Fruit fly (Drosophila melanogaster) whole organism, pupa: Measurements from ENCODE around the gene Fmr1.

Source experiments
- CG10348 ChIP-seq: fragments of 200-800 bp; sonication (Bioruptor generic); IDR thresholded peaks from 2 replicates; pipeline ENCODE4 v1.3.6; 2022; ENCODE audit warnings: missing biosample characterization, missing genetic modification characterization
- CG12605 ChIP-seq: fragments of 200-800 bp; sonication (Bioruptor generic); IDR thresholded peaks from 2 replicates; pipeline ENCODE4 v1.3.6; 2022; ENCODE audit warnings: missing biosample characterization, missing genetic modification characterization
- CG13204 ChIP-seq: fragments of 200-800 bp; sonication (Bioruptor generic); optimal IDR thresholded peaks from 2 replicates; lab custom pipeline; 2018; ENCODE audit warnings: missing biosample characterization, mild to moderate bottlenecking, missing genetic modification characterization, moderate library complexity
- CG14655 ChIP-seq: fragments of 200-800 bp; sonication (Bioruptor generic); optimal IDR thresholded peaks from 3 replicates; lab custom pipeline; 2017; ENCODE audit warnings: mild to moderate bottlenecking, missing biosample characterization, missing genetic modification reagents, missing genetic modification characterization
- CG15710 ChIP-seq: fragments of 200-800 bp; sonication (Bioruptor generic); optimal IDR thresholded peaks from 2 replicates; lab custom pipeline; 2018; ENCODE audit warnings: missing biosample characterization, mild to moderate bottlenecking, missing genetic modification characterization, moderate library complexity
- CG17806 ChIP-seq: fragments of 200-800 bp; sonication (Bioruptor generic); optimal IDR thresholded peaks from 2 replicates; lab custom pipeline; 2018; ENCODE audit warnings: missing biosample characterization, mild to moderate bottlenecking, missing genetic modification characterization, moderate library complexity
- CG32121 ChIP-seq: fragments of 200-800 bp; sonication (Bioruptor generic); IDR thresholded peaks from 2 replicates; pipeline ENCODE4 v1.3.6; 2022; ENCODE audit warnings: missing biosample characterization, missing genetic modification characterization
- CG34367 ChIP-seq: fragments of 200-800 bp; sonication (Bioruptor generic); optimal IDR thresholded peaks from 2 replicates; lab custom pipeline; 2018; ENCODE audit warnings: missing biosample characterization, mild to moderate bottlenecking, missing genetic modification characterization
- CG4496 ChIP-seq: fragments of 200-800 bp; sonication (Bioruptor generic); IDR thresholded peaks from 3 replicates; pipeline ENCODE4 v1.3.6; 2022; ENCODE audit warnings: missing biosample characterization, missing genetic modification characterization
- CG8159 ChIP-seq: fragments of 200-800 bp; sonication (Bioruptor generic); optimal IDR thresholded peaks from 3 replicates; lab custom pipeline; 2018; ENCODE audit warnings: missing biosample characterization, mild to moderate bottlenecking, missing genetic modification characterization, moderate library complexity
- CG8301 ChIP-seq: fragments of 200-800 bp; sonication (Bioruptor generic); optimal IDR thresholded peaks from 2 replicates; lab custom pipeline; 2018; ENCODE audit warnings: missing biosample characterization, mild to moderate bottlenecking, missing genetic modification characterization
- CG9948 ChIP-seq: fragments of 200-800 bp; sonication (Bioruptor generic); optimal IDR thresholded peaks from 2 replicates; lab custom pipeline; 2018; ENCODE audit warnings: missing biosample characterization, mild to moderate bottlenecking, missing genetic modification characterization, moderate library complexity
- D1 ChIP-seq: fragments of 200-800 bp; sonication (Bioruptor generic); optimal IDR thresholded peaks from 2 replicates; lab custom pipeline; 2018; ENCODE audit warnings: missing biosample characterization, mild to moderate bottlenecking, missing genetic modification characterization, moderate library complexity
- EcR ChIP-seq: fragments of 200-800 bp; sonication (Bioruptor generic); optimal IDR thresholded peaks from 3 replicates; lab custom pipeline; 2019; ENCODE audit warnings: missing biosample characterization, missing genetic modification characterization, mild to moderate bottlenecking, moderate library complexity, missing genetic modification reagents
- Ets98B ChIP-seq: fragments of 200-800 bp; sonication (Bioruptor generic); IDR thresholded peaks from 2 replicates; pipeline ENCODE4 v1.3.6; 2022; ENCODE audit warnings: missing biosample characterization, missing genetic modification characterization
- Pif1A ChIP-seq: fragments of 200-800 bp; sonication (Bioruptor generic); optimal IDR thresholded peaks from 3 replicates; lab custom pipeline; 2016; ENCODE audit warnings: missing biosample characterization, missing genetic modification characterization
- Pif1B ChIP-seq: fragments of 200-800 bp; sonication (Bioruptor generic); optimal IDR thresholded peaks from 3 replicates; lab custom pipeline; 2016; ENCODE audit warnings: missing biosample characterization, missing genetic modification characterization
- Snoo ChIP-seq: fragments of 200-800 bp; sonication (Bioruptor generic); optimal IDR thresholded peaks from 3 replicates; lab custom pipeline; 2017; ENCODE audit warnings: missing biosample characterization, mild to moderate bottlenecking, missing genetic modification characterization, inconsistent platforms
- fd96Ca ChIP-seq: fragments of 200-800 bp; sonication (Bioruptor generic); IDR thresholded peaks from 3 replicates; pipeline ENCODE4 v1.3.6; 2022; ENCODE audit warnings: missing biosample characterization, missing genetic modification characterization
- gl ChIP-seq: fragments of 200-800 bp; sonication (Bioruptor generic); optimal IDR thresholded peaks from 2 replicates; lab custom pipeline; 2018; ENCODE audit warnings: missing biosample characterization, mild to moderate bottlenecking, missing genetic modification characterization
- rn ChIP-seq: fragments of 200-800 bp; sonication (Bioruptor generic); IDR thresholded peaks from 2 replicates; pipeline ENCODE4 v1.3.6; 2022; ENCODE audit warnings: missing biosample characterization, missing genetic modification characterization

Gene Fmr1

DNA sequence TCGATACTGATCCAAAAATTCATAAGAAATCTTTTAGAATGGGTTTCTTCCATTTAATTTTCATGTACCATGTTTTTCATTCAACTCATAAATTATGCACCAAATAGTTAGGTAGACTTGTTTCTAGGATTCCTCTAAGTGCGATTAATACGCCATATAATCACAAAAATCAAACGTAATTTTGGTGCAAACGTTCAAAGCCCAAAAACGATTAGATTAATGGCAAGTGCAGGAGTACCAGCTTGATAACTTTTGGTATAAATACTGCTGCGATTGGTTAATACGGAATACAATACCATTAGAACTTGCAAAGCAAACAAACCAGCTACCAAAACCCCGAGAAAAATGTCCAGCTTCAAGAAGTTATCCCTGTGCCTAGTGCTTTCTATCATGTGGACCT, 50.0 kb downstream of the Fmr1 start, which contains the start of gene Npc2c:
Npc2c (plus strand) TSS at position 301 of the 400 bp plus-strand sequence.
- TF ChIP-seq fd96Ca (GFP tag; lab: Robert Waterston, UW) (no peak), Ets98B (GFP tag; lab: Robert Waterston, UW) (no peak), CG10348 (GFP tag; lab: Robert Waterston, UW) (no peak), CG13204 (no peak)

DNA sequence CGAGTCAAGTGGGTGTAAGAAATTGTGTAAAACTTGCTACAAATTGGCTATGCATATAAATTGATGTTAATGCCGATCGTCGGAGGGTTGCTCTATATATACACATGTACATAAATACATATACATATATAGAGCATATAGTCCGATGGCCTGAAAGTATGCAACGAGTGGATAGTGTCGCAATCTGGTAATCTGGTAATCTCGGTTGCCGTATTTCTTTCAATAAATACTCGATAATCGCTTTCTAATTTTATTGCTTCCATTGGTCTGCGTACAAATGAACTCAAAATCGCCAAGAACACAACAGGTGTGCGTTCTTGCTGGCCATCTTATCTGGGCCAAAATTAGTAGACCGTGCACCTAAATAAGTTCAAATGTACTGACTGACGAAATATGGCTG, 50.6 kb downstream of the Fmr1 start:
- TF ChIP-seq CG9948 (tag; lab: Kevin White, UChicago) (no peak), Pif1A (GFP tag; lab: Kevin White, UChicago) (no peak), CG8159 (tag; lab: Kevin White, UChicago) (no peak), Snoo (tag; lab: Kevin White, UChicago) (no peak), CG15710 (tag; lab: Kevin White, UChicago) (no peak), Ets98B (GFP tag; lab: Robert Waterston, UW) (no peak), CG14655 (GFP tag; lab: Kevin White, UChicago) (no peak)

DNA sequence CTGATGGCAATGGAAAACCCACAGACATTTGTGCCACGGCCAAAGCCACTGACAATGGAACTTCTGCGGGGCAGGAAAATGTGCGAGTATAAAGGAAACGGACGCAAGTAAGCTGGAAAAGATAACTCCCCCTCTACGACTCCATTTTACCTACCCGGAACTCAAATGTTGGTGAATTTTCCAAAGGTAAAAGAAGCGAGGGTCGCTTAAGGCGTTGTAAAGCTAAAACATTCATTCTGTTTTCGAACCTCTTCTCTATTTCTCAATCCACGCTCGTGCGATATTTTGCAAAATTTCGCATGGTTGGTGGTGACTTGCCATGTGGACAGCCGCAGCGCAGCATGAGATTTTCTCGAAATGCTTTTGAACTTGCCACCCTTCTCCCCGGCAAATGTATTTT, 53.3 kb downstream of the Fmr1 start:
- TF ChIP-seq CG8159 (tag; lab: Kevin White, UChicago), result no peak
- TF ChIP-seq CG34367 (tag; lab: Kevin White, UChicago), result no peak

DNA sequence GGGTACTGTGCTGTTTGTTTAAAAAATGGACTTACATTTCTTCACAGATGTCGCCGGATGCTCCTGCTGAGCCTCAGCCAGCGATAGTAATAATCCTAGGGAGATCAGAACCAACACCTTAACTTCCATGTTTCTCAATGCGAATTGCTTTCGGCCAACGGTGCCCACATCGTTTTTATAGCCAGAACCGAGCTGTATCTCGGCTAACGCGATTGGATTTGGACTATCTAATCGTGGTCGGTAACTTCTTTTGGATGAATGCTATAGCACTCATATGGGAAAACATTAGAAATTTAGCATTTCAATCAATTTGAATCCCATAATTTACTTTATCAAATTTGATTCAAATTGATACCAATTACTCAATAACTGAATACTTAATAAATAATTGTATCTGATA, 54.0 kb downstream of the Fmr1 start, which contains the start of gene Npc2d:
Npc2d (minus strand) TSS at position 133 of the 400 bp plus-strand sequence.
- TF ChIP-seq CG9948 (tag; lab: Kevin White, UChicago), result no peak
- no peak for TF ChIP-seq CG17806
- no peak for TF ChIP-seq CG32121 (GFP tag; lab: Robert Waterston, UW)
- TF ChIP-seq D1 (tag; lab: Kevin White, UChicago), result no peak
- no peak for TF ChIP-seq CG8159 (tag; lab: Kevin White, UChicago)
- TF ChIP-seq EcR, result no peak
- no peak for TF ChIP-seq Pif1A (GFP tag; lab: Kevin White, UChicago)
- no peak for TF ChIP-seq CG13204
- no peak for TF ChIP-seq CG14655 (GFP tag; lab: Kevin White, UChicago)
- no peak for TF ChIP-seq Pif1B (GFP tag; lab: Kevin White, UChicago)
- no peak for TF ChIP-seq CG4496 (GFP tag; lab: Robert Waterston, UW)
- TF ChIP-seq CG15710 (tag; lab: Kevin White, UChicago), result no peak
- no peak for TF ChIP-seq CG12605
- no peak for TF ChIP-seq Ets98B (GFP tag; lab: Robert Waterston, UW)
- TF ChIP-seq CG10348 (GFP tag; lab: Robert Waterston, UW), result no peak
- no peak for TF ChIP-seq gl (tag; lab: Kevin White, UChicago)
- no peak for TF ChIP-seq fd96Ca (GFP tag; lab: Robert Waterston, UW)
- TF ChIP-seq CG8301 (tag; lab: Kevin White, UChicago), result no peak
- TF ChIP-seq Snoo (tag; lab: Kevin White, UChicago), result no peak
- no peak for TF ChIP-seq CG34367 (tag; lab: Kevin White, UChicago)

DNA sequence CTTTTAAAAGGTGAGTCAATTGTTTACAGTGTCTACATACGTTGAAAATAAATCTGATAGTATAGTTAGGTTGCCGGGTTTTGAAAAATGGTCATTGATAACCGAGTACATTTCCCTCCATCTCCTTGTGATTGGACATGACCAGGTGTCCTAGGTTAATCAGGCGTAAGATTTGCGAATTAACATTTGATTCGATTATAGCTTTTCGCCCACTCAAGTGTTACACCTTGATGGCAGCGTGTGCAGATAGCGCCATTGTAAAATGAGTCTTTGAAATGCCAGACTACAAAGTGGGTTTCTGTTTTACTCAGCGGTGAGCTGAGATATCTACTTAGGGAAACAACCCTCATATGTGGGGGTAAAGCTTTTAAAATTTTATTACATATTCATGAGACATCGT, 54.9 kb downstream of the Fmr1 start:
- TF ChIP-seq CG4496 (GFP tag; lab: Robert Waterston, UW) (no peak), Snoo (tag; lab: Kevin White, UChicago) (no peak), Pif1A (GFP tag; lab: Kevin White, UChicago) (no peak), CG12605 (no peak), Ets98B (GFP tag; lab: Robert Waterston, UW) (no peak), CG8301 (tag; lab: Kevin White, UChicago) (no peak), Pif1B (GFP tag; lab: Kevin White, UChicago) (no peak), CG14655 (GFP tag; lab: Kevin White, UChicago) (no peak), CG9948 (tag; lab: Kevin White, UChicago) (no peak), CG15710 (tag; lab: Kevin White, UChicago) (no peak), D1 (tag; lab: Kevin White, UChicago) (no peak), CG32121 (GFP tag; lab: Robert Waterston, UW) (no peak), CG8159 (tag; lab: Kevin White, UChicago) (no peak), CG13204 (no peak), CG10348 (GFP tag; lab: Robert Waterston, UW) (no peak), gl (tag; lab: Kevin White, UChicago) (no peak), EcR (no peak), CG17806 (no peak)
- TF ChIP-seq, all 21 proteins: peak for 0

DNA sequence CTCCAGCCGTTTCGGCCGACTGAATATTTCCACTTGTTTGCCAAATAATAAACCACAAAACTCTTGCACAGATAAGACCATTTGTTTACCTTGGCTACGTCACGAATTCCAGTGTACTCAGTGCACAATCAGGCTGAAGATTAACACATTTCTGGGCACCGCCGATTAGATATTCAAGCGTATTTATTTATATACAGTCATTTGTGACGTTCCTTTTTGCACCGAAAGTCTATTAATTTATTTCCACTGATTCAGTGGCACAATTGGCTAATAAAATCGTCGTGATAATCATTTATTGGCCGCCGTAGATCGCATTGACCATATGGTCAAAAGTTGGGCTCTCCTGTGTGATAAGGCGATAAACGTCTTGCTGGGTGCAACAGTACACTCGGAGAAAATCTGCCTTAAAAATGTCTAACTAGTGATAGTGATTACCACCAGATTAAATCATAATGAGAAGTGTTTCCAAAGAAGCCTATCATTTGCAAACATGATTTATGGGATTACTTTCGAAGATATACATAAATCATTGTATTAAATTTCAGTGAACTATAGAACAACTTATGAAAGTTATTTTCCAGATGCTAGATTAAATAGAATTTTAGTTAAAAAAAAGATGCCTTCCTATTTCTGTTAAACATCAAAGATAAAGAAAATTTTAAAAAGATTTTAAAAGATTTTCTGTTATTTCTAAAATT, 55.5 kb downstream of the Fmr1 start:
- TF ChIP-seq CG13204 (no peak), CG15710 (tag; lab: Kevin White, UChicago) (no peak), CG12605 (no peak), rn (GFP tag; lab: Robert Waterston, UW) (no peak), CG32121 (GFP tag; lab: Robert Waterston, UW) (no peak), CG34367 (tag; lab: Kevin White, UChicago) (no peak), Ets98B (GFP tag; lab: Robert Waterston, UW) (no peak), Pif1A (GFP tag; lab: Kevin White, UChicago) (no peak), CG9948 (tag; lab: Kevin White, UChicago) (no peak), fd96Ca (GFP tag; lab: Robert Waterston, UW) (no peak), CG10348 (GFP tag; lab: Robert Waterston, UW) (no peak), CG17806 (no peak), CG4496 (GFP tag; lab: Robert Waterston, UW) (no peak), D1 (tag; lab: Kevin White, UChicago) (no peak), CG8301 (tag; lab: Kevin White, UChicago) (no peak), gl (tag; lab: Kevin White, UChicago) (no peak), CG14655 (GFP tag; lab: Kevin White, UChicago) (no peak), CG8159 (tag; lab: Kevin White, UChicago) (no peak)
